Worm (Caenorhabditis elegans) whole organism, mixed stage, embryonic: Measurements from ENCODE around the gene igeg-1.

Experiments
- ceh-83 ChIP-seq: fragments of 200-800 bp; sonication (Bioruptor generic); optimal IDR thresholded peaks from 2 replicates; lab custom pipeline; 2018; ENCODE audit warnings: mild to moderate bottlenecking, missing genetic modification characterization, missing compliant biosample characterization
- lin-13 ChIP-seq: fragments of 150-350 bp; optimal IDR thresholded peaks from 2 replicates; lab custom pipeline; 2014; ENCODE audit warnings: missing biosample characterization, missing genetic modification characterization
- mab-5 ChIP-seq: fragments of 150-350 bp; optimal IDR thresholded peaks from 2 replicates; lab custom pipeline; 2014; ENCODE audit warnings: missing biosample characterization, missing genetic modification characterization
- mls-2 ChIP-seq: sonication (generic microtip); optimal IDR thresholded peaks from 2 replicates; lab custom pipeline; 2016; ENCODE audit warnings: mild to moderate bottlenecking, missing genetic modification characterization, moderate library complexity, missing compliant biosample characterization
- nhr-12 ChIP-seq: fragments of 150-350 bp; optimal IDR thresholded peaks from 2 replicates; lab custom pipeline; 2014; ENCODE audit warnings: missing biosample characterization, missing genetic modification characterization
- nhr-237 ChIP-seq: fragments of 150-350 bp; optimal IDR thresholded peaks from 2 replicates; lab custom pipeline; 2014; ENCODE audit warnings: missing biosample characterization, missing genetic modification characterization
- nhr-28 ChIP-seq: fragments of 150-350 bp; optimal IDR thresholded peaks from 2 replicates; lab custom pipeline; 2014; ENCODE audit warnings: missing biosample characterization, missing genetic modification characterization
- pha-4 ChIP-seq: fragments of 150-350 bp; optimal IDR thresholded peaks from 2 replicates; lab custom pipeline; 2018; ENCODE audit warnings: missing biosample characterization, missing genetic modification reagents, missing genetic modification characterization
- sem-2 ChIP-seq: fragments of 200-800 bp; sonication (Bioruptor generic); optimal IDR thresholded peaks from 2 replicates; lab custom pipeline; 2018; ENCODE audit warnings: mild to moderate bottlenecking, missing genetic modification characterization, missing compliant biosample characterization
- snpc-4 ChIP-seq: fragments of 150-350 bp; optimal IDR thresholded peaks from 2 replicates; lab custom pipeline; 2014; ENCODE audit warnings: missing biosample characterization, missing genetic modification characterization
- sptf-1 ChIP-seq: sonication (generic microtip); optimal IDR thresholded peaks from 2 replicates; lab custom pipeline; 2017; ENCODE audit warnings: mild to moderate bottlenecking, missing genetic modification characterization, moderate library complexity, missing compliant biosample characterization
- unc-39 ChIP-seq: fragments of 150-350 bp; optimal IDR thresholded peaks from 2 replicates; lab custom pipeline; 2014; ENCODE audit warnings: missing biosample characterization, missing genetic modification characterization
- unc-62 ChIP-seq: fragments of 150-350 bp; optimal IDR thresholded peaks from 2 replicates; lab custom pipeline; 2014; ENCODE audit warnings: missing biosample characterization, missing genetic modification reagents, missing genetic modification characterization

DNA sequence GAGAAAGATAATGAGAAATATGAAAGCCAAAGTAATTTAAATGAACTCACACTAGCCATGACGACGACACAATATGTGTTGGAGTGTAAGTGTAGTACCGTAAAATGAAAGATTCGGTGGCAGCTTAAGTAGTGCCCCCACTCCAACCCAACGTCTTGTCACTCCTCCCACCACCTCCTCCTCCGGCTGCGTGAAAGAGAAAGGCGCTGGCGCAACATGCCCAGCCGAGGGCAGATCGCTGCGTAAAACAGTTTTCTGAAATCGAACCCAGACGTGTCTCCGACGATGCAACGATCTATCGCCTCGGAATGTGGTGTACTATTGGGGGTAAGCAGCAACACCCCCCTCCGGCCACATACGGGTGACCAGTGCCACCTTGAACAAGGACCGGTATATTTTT lies 45.4 kb upstream of the igeg-1 start, which contains the start of gene ZK180.5:
- TF ChIP-seq sem-2: no peak
- TF ChIP-seq snpc-4 (tag; lab: Kevin White, UChicago): no peak
- TF ChIP-seq sptf-1: no peak
- TF ChIP-seq ceh-83 (GFP tag; lab: Kevin White, UChicago): no peak
- no peak for TF ChIP-seq mab-5
- no peak for TF ChIP-seq nhr-28 (tag; lab: Kevin White, UChicago)
- TF ChIP-seq nhr-237 (tag; lab: Kevin White, UChicago): no peak
- TF ChIP-seq lin-13: no peak
- no peak for TF ChIP-seq nhr-12
- no peak for TF ChIP-seq unc-62 (GFP tag; lab: Kevin White, UChicago)
- no peak for TF ChIP-seq unc-39 (tag; lab: Kevin White, UChicago)
- no peak for TF ChIP-seq mls-2 (tag; lab: Kevin White, UChicago)
- no peak for TF ChIP-seq pha-4 (tag; lab: Kevin White, UChicago)
